Fruit fly (Drosophila melanogaster): ENCODE data around the gene prd.

prd gene

dm6 chr2L:12103231-12104210 lies 17.9 kb upstream of the prd start, which contains the start of the genes Patsas and ThrRS (continued):
- no peak for TF ChIP-seq Hr38 (GFP tag; optimal IDR thresholded peaks at IDR 0.05)
- TF ChIP-seq CG32006 (GFP tag; optimal IDR thresholded peaks at IDR 0.05), result peak; percentile 91
- no peak for TF ChIP-seq Hr4 (GFP tag; optimal IDR thresholded peaks at IDR 0.05)
- TF ChIP-seq Ets21C (GFP tag; optimal IDR thresholded peaks at IDR 0.05), result no peak
- TF ChIP-seq acj6 (GFP tag; optimal IDR thresholded peaks at IDR 0.05), result peak; percentile 85
- TF ChIP-seq Eip75B (GFP tag; optimal IDR thresholded peaks at IDR 0.05), result no peak
- peak; percentile 83 for TF ChIP-seq CG31627 (GFP tag; optimal IDR thresholded peaks at IDR 0.05)
- TF ChIP-seq achi (GFP tag; optimal IDR thresholded peaks at IDR 0.05), result no peak
- TF ChIP-seq CG1621 (tag; optimal IDR thresholded peaks at IDR 0.05), result peak; percentile 53
- peak; percentile 93 for TF ChIP-seq Eip78C (GFP tag)
- peak; percentile 83 for TF ChIP-seq CG3032 (tag; optimal IDR thresholded peaks at IDR 0.05)
- no peak for TF ChIP-seq fkh (GFP tag; optimal IDR thresholded peaks at IDR 0.05)
- TF ChIP-seq topi (GFP tag; optimal IDR thresholded peaks at IDR 0.05), result peak; percentile 76
- peak; percentile 81 for TF ChIP-seq Gug (GFP tag; IDR thresholded peaks at IDR 0.05)
- TF ChIP-seq pdm3 (GFP tag; optimal IDR thresholded peaks at IDR 0.05), result no peak
- TF ChIP-seq CG9139 (GFP tag; optimal IDR thresholded peaks at IDR 0.05), result peak; percentile 54
- TF ChIP-seq spab (GFP tag; optimal IDR thresholded peaks at IDR 0.05), result no peak
- peak; percentile 81 for TF ChIP-seq esn (GFP tag; optimal IDR thresholded peaks at IDR 0.05)

DNA sequence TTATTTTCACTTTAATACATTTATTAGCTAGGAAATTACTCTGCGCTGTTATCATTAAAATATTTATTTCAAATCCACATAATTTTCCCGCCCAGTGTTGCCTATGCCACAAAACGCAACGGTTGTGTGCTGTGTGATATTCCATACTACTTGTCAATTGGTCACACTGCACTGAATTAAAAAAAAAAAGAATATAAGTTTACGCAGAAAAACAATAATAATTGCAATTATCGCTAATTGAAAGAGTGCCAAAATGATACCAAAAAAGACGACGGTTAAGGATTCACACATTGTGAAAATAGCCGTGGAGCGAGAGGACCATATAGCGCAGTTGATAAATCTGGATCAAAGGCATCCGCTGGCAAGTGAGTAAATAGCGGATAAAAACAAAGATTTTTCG lies 12.1 kb upstream of the prd start, which contains the start of gene Ced-12:
TSS of gene Ced-12 (plus strand) at position 141 of the 400 bp plus-strand sequence.
- TF ChIP-seq fkh (GFP tag; optimal IDR thresholded peaks at IDR 0.05), result peak; percentile 45
- no peak for TF ChIP-seq net (GFP tag; optimal IDR thresholded peaks at IDR 0.05)

DNA sequence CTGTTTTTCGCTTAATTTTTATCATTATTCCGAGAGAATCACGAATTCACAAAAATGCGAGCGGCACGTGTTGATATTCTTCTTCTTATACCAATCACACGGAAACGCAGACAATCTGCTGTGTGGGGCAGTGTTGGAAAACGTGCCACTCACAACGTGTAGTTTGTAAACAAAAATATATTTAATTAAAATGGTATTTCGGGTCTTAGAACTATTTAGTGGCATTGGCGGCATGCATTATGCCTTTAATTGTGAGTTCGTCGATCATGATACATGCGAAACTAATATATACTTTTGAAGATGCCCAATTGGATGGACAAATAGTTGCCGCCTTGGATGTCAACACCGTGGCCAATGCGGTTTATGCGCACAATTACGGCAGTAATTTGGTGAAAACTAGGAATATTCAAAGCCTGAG lies 10.8 kb upstream of the prd start, which contains the start of the genes CG6712 and Mt2:
TSS of gene CG6712 (minus strand) at position 116 of the 418 bp plus-strand sequence.
TSS of gene Mt2 (plus strand) at position 130 of the 418 bp plus-strand sequence.
- TF ChIP-seq esn (GFP tag; optimal IDR thresholded peaks at IDR 0.05) (peak; percentile 21), CG32006 (GFP tag; optimal IDR thresholded peaks at IDR 0.05) (no peak), Smox (GFP tag; optimal IDR thresholded peaks at IDR 0.05) (no peak), Eip78C (GFP tag) (peak; percentile 60), CG11762 (GFP tag; optimal IDR thresholded peaks at IDR 0.05; ENCODE audit: insufficient read depth) (no peak), salr (GFP tag; optimal IDR thresholded peaks at IDR 0.05) (no peak), CG6854 (GFP tag; optimal IDR thresholded peaks at IDR 0.05) (no peak), CG16779 (tag; optimal IDR thresholded peaks at IDR 0.05) (no peak), fkh (GFP tag; optimal IDR thresholded peaks at IDR 0.05) (peak; percentile 28), CG8119 (GFP tag; IDR thresholded peaks at IDR 0.05) (no peak), CG3032 (tag; optimal IDR thresholded peaks at IDR 0.05) (no peak), Gug (GFP tag; IDR thresholded peaks at IDR 0.05) (no peak), eg (GFP tag; IDR thresholded peaks at IDR 0.05) (no peak), Sox14 (GFP tag; optimal IDR thresholded peaks at IDR 0.05) (no peak), ss (GFP tag; optimal IDR thresholded peaks at IDR 0.05) (no peak), Met (GFP tag; optimal IDR thresholded peaks at IDR 0.05) (no peak), lz (GFP tag; optimal IDR thresholded peaks at IDR 0.05) (peak; percentile 5), net (GFP tag; optimal IDR thresholded peaks at IDR 0.05) (no peak), dac (GFP tag; optimal IDR thresholded peaks at IDR 0.05) (no peak), fd59A (GFP tag; optimal IDR thresholded peaks at IDR 0.05) (no peak), cyc (GFP tag; optimal IDR thresholded peaks at IDR 0.05) (no peak), Hr4 (GFP tag; optimal IDR thresholded peaks at IDR 0.05) (no peak), CG8632 (GFP tag; optimal IDR thresholded peaks at IDR 0.05) (no peak), vri (GFP tag; optimal IDR thresholded peaks at IDR 0.05) (no peak), CG10631 (GFP tag; optimal IDR thresholded peaks at IDR 0.05) (no peak)
